Fruit fly (Drosophila melanogaster) whole organism, prepupa: ENCODE measurements around the gene CG31869.

Source experiments
- CG6792 ChIP-seq: fragments of 200-800 bp; sonication (Bioruptor generic); optimal IDR thresholded peaks from 3 replicates; lab custom pipeline; 2016; ENCODE audit warnings: missing biosample characterization, missing genetic modification characterization
- CG6854 ChIP-seq: fragments of 200-800 bp; sonication (Bioruptor generic); optimal IDR thresholded peaks from 2 replicates; lab custom pipeline; 2017; ENCODE audit warnings: missing biosample characterization, mild to moderate bottlenecking, missing genetic modification characterization
- CG7368 ChIP-seq: fragments of 200-800 bp; sonication (Bioruptor generic); optimal IDR thresholded peaks from 3 replicates; lab custom pipeline; 2016; ENCODE audit warnings: missing biosample characterization, missing genetic modification characterization
- Gug ChIP-seq: fragments of 200-800 bp; sonication (Bioruptor generic); IDR thresholded peaks from 2 replicates; pipeline ENCODE4 v1.3.6; 2022; ENCODE audit warnings: missing biosample characterization, missing genetic modification characterization
- Met ChIP-seq: fragments of 200-800 bp; sonication (Bioruptor generic); optimal IDR thresholded peaks from 3 replicates; lab custom pipeline; 2016; ENCODE audit warnings: missing biosample characterization, missing genetic modification characterization
- Smox ChIP-seq: fragments of 200-800 bp; sonication (Bioruptor generic); optimal IDR thresholded peaks from 3 replicates; lab custom pipeline; 2016; ENCODE audit warnings: missing biosample characterization, missing genetic modification characterization
- fkh ChIP-seq: fragments of 200-800 bp; sonication (Bioruptor generic); optimal IDR thresholded peaks from 3 replicates; lab custom pipeline; 2017; ENCODE audit warnings: missing biosample characterization, mild to moderate bottlenecking, missing genetic modification characterization, moderate library complexity

dm6 chr2L:10770568-10770967 is 30.3 kb downstream of the CG31869 start, which contains the start of gene CG17127:
- no peak for TF ChIP-seq CG6792
- no peak for TF ChIP-seq Gug
- no peak for TF ChIP-seq CG7368 (GFP tag; lab: Kevin White, UChicago)
- no peak for TF ChIP-seq Smox (GFP tag; lab: Kevin White, UChicago)
- no peak for TF ChIP-seq CG6854 (GFP tag; lab: Kevin White, UChicago)
- TF ChIP-seq Met: no peak
- TF ChIP-seq fkh (GFP tag; lab: Kevin White, UChicago): no peak
